Worm (Caenorhabditis elegans) whole organism, young adult: ENCODE results near the gene C17E7.9.

Experiments used
- D2030.7 ChIP-seq: fragments of 200-800 bp; sonication (Bioruptor generic); IDR thresholded peaks from 2 replicates; pipeline ENCODE4 v1.3.6; 2022; ENCODE audit warnings: missing genetic modification reagents, missing genetic modification characterization, missing compliant biosample characterization
- F10E7.11 ChIP-seq: sonication (generic microtip); optimal IDR thresholded peaks from 2 replicates; lab custom pipeline; 2017; ENCODE audit warnings: mild to moderate bottlenecking, missing genetic modification characterization, moderate library complexity, missing compliant biosample characterization
- F22D6.2 ChIP-seq: sonication (generic microtip); optimal IDR thresholded peaks from 2 replicates; lab custom pipeline; 2016; ENCODE audit warnings: mild to moderate bottlenecking, missing genetic modification characterization, missing compliant biosample characterization
- F55B11.4 ChIP-seq: sonication (generic microtip); optimal IDR thresholded peaks from 2 replicates; lab custom pipeline; 2016; ENCODE audit warnings: missing compliant biosample characterization, missing genetic modification characterization, borderline replicate concordance; ENCODE audit not compliant: insufficient read depth
- Y67H2A.10 ChIP-seq: fragments of 200-800 bp; sonication (Bioruptor generic); conservative IDR thresholded peaks from 2 replicates; pipeline ENCODE4 v1.3.6; 2022; ENCODE audit warnings: missing genetic modification reagents, missing genetic modification characterization, missing compliant biosample characterization
- Y95B8A.8 ChIP-seq: fragments of 200-800 bp; sonication (Bioruptor generic); IDR thresholded peaks from 2 replicates; pipeline ENCODE4 v1.3.6; 2022; ENCODE audit warnings: missing genetic modification reagents, missing genetic modification characterization, missing compliant biosample characterization
- ama-1 ChIP-seq, 3 experiments: fragments of 150-350 bp in 1 of 3; sonication (generic microtip) in 2 of 3; optimal IDR thresholded peaks; 2 replicates each; lab custom pipeline; 2014 to 2018; ENCODE audit warnings: missing biosample characterization in 2 of 3, missing genetic modification characterization in 2 of 3, missing genetic modification reagents in 2 of 3
- aptf-3 ChIP-seq: fragments of 200-800 bp; sonication (Bioruptor generic); IDR thresholded peaks from 2 replicates; pipeline ENCODE4 v1.3.6; 2022; ENCODE audit warnings: missing genetic modification characterization, missing compliant biosample characterization
- athp-1 ChIP-seq: sonication (generic microtip); optimal IDR thresholded peaks from 2 replicates; lab custom pipeline; 2017; ENCODE audit warnings: mild to moderate bottlenecking, missing genetic modification characterization, missing compliant biosample characterization
- ccch-3 ChIP-seq: fragments of 200-800 bp; sonication (Bioruptor generic); optimal IDR thresholded peaks from 2 replicates; lab custom pipeline; 2018; ENCODE audit warnings: mild to moderate bottlenecking, missing genetic modification characterization, missing compliant biosample characterization
- ceh-100 ChIP-seq: fragments of 200-800 bp; sonication (Bioruptor generic); IDR thresholded peaks from 2 replicates; pipeline ENCODE4 v1.3.6; 2022; ENCODE audit warnings: missing genetic modification reagents, missing genetic modification characterization, missing compliant biosample characterization
- ceh-27 ChIP-seq: fragments of 200-800 bp; sonication (Bioruptor generic); optimal IDR thresholded peaks from 2 replicates; lab custom pipeline; 2018; ENCODE audit warnings: mild to moderate bottlenecking, missing genetic modification characterization, moderate library complexity, missing compliant biosample characterization
- egl-18 ChIP-seq: fragments of 200-800 bp; sonication (Bioruptor generic); IDR thresholded peaks from 2 replicates; pipeline ENCODE4 v1.3.6; 2022; ENCODE audit warnings: missing genetic modification reagents, missing genetic modification characterization, missing compliant biosample characterization
- egl-44 ChIP-seq: fragments of 200-800 bp; sonication (Bioruptor generic); IDR thresholded peaks from 2 replicates; pipeline ENCODE4 v1.3.6; 2022; ENCODE audit warnings: missing genetic modification reagents, missing genetic modification characterization, missing compliant biosample characterization
- ekl-4 ChIP-seq: fragments of 200-800 bp; sonication (Bioruptor generic); IDR thresholded peaks from 2 replicates; pipeline ENCODE4 v1.3.6; 2022; ENCODE audit warnings: missing genetic modification reagents, missing genetic modification characterization, missing compliant biosample characterization
- him-1 ChIP-seq: sonication (generic microtip); optimal IDR thresholded peaks from 2 replicates; lab custom pipeline; 2016; ENCODE audit warnings: missing genotype, missing genetic modification reagents, missing genetic modification characterization, missing compliant biosample characterization
- hlh-12 ChIP-seq: sonication (generic microtip); optimal IDR thresholded peaks from 2 replicates; lab custom pipeline; 2016; ENCODE audit warnings: missing genetic modification characterization, missing compliant biosample characterization
- hmg-20 ChIP-seq: fragments of 200-800 bp; sonication (Bioruptor generic); IDR thresholded peaks from 2 replicates; pipeline ENCODE4 v1.3.6; 2022; ENCODE audit warnings: missing genetic modification reagents, missing genetic modification characterization, missing compliant biosample characterization
- let-607 ChIP-seq, 2 experiments: fragments of 200-800 bp in 1 of 2; sonication (Bioruptor generic) in 1 of 2; sonication (generic microtip) in 1 of 2; optimal IDR thresholded peaks; 2 replicates each; lab custom pipeline; 2016 to 2018; ENCODE audit warnings: mild to moderate bottlenecking in 2 of 2, missing compliant biosample characterization in 2 of 2, missing genetic modification characterization in 2 of 2, moderate library complexity in 2 of 2, missing genotype in 1 of 2
- lin-35 ChIP-seq, 3 experiments: fragments of 150-350 bp in 2 of 3; sonication (generic microtip) in 1 of 3; optimal IDR thresholded peaks; 2 replicates each; lab custom pipeline; 2014 to 2018; ENCODE audit warnings: missing biosample characterization in 3 of 3, missing genetic modification characterization in 3 of 3, missing genetic modification reagents in 3 of 3
- lin-40 ChIP-seq: sonication (generic microtip); optimal IDR thresholded peaks from 2 replicates; lab custom pipeline; 2016; ENCODE audit warnings: missing genetic modification characterization, mild to moderate bottlenecking, missing compliant biosample characterization, missing genotype, missing genetic modification reagents
- lir-1 ChIP-seq: fragments of 200-800 bp; sonication (Bioruptor generic); conservative IDR thresholded peaks from 2 replicates; pipeline ENCODE4 v1.3.6; 2022; ENCODE audit warnings: missing genetic modification reagents, missing genetic modification characterization, missing compliant biosample characterization
- lsy-27 ChIP-seq: sonication (generic microtip); optimal IDR thresholded peaks from 2 replicates; lab custom pipeline; 2017; ENCODE audit warnings: missing genetic modification characterization, mild to moderate bottlenecking, missing compliant biosample characterization, antibody characterized with exemption, missing genotype, borderline replicate concordance; ENCODE audit not compliant: insufficient read depth
- madf-8 ChIP-seq: fragments of 200-800 bp; sonication (Bioruptor generic); conservative IDR thresholded peaks from 2 replicates; pipeline ENCODE4 v1.3.6; 2022; ENCODE audit warnings: missing genetic modification reagents, missing genetic modification characterization, missing compliant biosample characterization
- mxl-1 ChIP-seq: sonication (generic microtip); optimal IDR thresholded peaks from 2 replicates; lab custom pipeline; 2016; ENCODE audit warnings: missing genetic modification characterization, missing compliant biosample characterization
- nhr-120 ChIP-seq: fragments of 200-800 bp; sonication (Bioruptor generic); IDR thresholded peaks from 2 replicates; pipeline ENCODE4 v1.3.6; 2022; ENCODE audit warnings: missing genetic modification characterization, missing compliant biosample characterization
- nhr-179 ChIP-seq: sonication (generic microtip); optimal IDR thresholded peaks from 2 replicates; lab custom pipeline; 2016; ENCODE audit warnings: mild to moderate bottlenecking, missing genetic modification characterization, missing compliant biosample characterization
- nhr-90 ChIP-seq: sonication (generic microtip); optimal IDR thresholded peaks from 2 replicates; lab custom pipeline; 2016; ENCODE audit warnings: missing genotype, mild to moderate bottlenecking, missing genetic modification characterization, missing compliant biosample characterization
- pbrm-1 ChIP-seq: fragments of 200-800 bp; sonication (Bioruptor generic); IDR thresholded peaks from 2 replicates; pipeline ENCODE4 v1.3.6; 2022; ENCODE audit warnings: missing genetic modification reagents, missing genetic modification characterization, missing compliant biosample characterization
- pha-4 ChIP-seq: fragments of 150-350 bp; sonication (generic microtip); optimal IDR thresholded peaks from 2 replicates; lab custom pipeline; 2014; ENCODE audit warnings: missing biosample characterization, missing genetic modification reagents, missing genetic modification characterization
- snpc-1.3 ChIP-seq: sonication (generic microtip); optimal IDR thresholded peaks from 2 replicates; lab custom pipeline; 2017; ENCODE audit warnings: missing genetic modification characterization, mild to moderate bottlenecking, missing compliant biosample characterization, antibody characterized with exemption, moderate library complexity, missing genotype, missing genetic modification reagents; ENCODE audit not compliant: insufficient read depth
- snpc-4 ChIP-seq, 5 experiments: fragments of 150-350 bp in 1 of 5; sonication (generic microtip) in 4 of 5; optimal IDR thresholded peaks; 2 replicates each; lab custom pipeline; 2014 to 2018; ENCODE audit warnings: missing genetic modification characterization in 5 of 5, missing biosample characterization in 3 of 5, antibody characterized with exemption in 2 of 5, mild to moderate bottlenecking in 2 of 5, missing compliant biosample characterization in 2 of 5, missing genotype in 2 of 5, moderate library complexity in 2 of 5, missing genetic modification reagents in 1 of 5
- tlf-1 ChIP-seq: fragments of 200-800 bp; sonication (Bioruptor generic); optimal IDR thresholded peaks from 2 replicates; lab custom pipeline; 2018; ENCODE audit warnings: mild to moderate bottlenecking, missing genetic modification characterization, missing compliant biosample characterization
- ztf-18 ChIP-seq: sonication (generic microtip); optimal IDR thresholded peaks from 2 replicates; lab custom pipeline; 2016; ENCODE audit warnings: missing genotype, mild to moderate bottlenecking, missing genetic modification characterization, missing compliant biosample characterization
- ztf-28 ChIP-seq: fragments of 200-800 bp; sonication (Bioruptor generic); IDR thresholded peaks from 2 replicates; pipeline ENCODE4 v1.3.6; 2022; ENCODE audit warnings: missing genetic modification reagents, missing genetic modification characterization, missing compliant biosample characterization

C17E7.9 gene

DNA sequence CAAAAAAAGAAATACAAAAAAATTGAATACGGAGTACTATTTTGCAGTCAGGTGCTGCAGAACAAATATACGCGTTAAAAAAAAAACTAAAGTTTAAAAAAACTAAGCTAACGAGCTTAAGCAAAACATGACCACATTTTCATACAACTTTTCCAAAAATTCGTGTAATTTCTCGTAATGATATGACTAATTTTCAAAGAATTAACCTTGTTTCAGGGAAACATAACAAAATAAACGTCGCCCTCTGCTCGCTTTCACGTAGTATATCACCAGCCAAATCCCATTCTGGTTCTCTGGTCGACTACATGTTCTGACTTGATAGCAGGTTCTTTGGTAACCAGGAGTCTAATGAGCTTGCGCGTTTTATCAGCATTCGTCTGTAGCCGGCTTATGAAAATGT lies 20.3 kb downstream of the C17E7.9 start:
- TF ChIP-seq pbrm-1 (GFP tag; lab: Robert Waterston, UW) (no peak), madf-8 (GFP tag; lab: Robert Waterston, UW) (no peak), F55B11.4 (tag; lab: Kevin White, UChicago) (no peak), lsy-27 (tag; lab: Kevin White, UChicago) (no peak), snpc-4 (GFP tag; optimal IDR thresholded peaks at IDR 0.05; lab: Kevin White, UChicago) (no peak), snpc-4 (tag; optimal IDR thresholded peaks at IDR 0.05; lab: Kevin White, UChicago) (no peak), Y67H2A.10 (GFP tag; lab: Robert Waterston, UW) (no peak)

DNA sequence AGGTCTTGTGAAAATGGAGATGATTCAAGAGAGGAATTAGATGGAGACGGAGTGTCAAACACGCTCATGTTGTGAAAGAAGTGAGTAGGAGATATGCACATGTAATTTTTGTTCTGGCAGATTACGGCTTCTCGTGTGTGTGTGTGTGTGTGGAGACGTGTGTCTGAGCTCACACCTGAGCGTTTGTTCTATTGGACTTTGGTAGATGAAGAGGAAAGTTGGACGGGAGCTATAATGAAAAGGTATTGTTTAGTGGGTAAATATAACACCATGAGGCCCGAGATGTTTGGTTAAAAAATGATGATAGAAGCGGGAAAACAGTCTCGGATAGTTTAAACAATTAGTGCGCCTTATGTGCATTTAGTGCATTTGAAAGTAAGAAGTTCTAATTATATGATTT lies 21.8 kb downstream of the C17E7.9 start, which contains the start of gene nhr-157:
TSS of gene nhr-157 (minus strand) at position 101 of the 400 bp plus-strand sequence.
- TF ChIP-seq egl-18 (GFP tag; lab: Robert Waterston, UW) (no peak), lin-35 (GFP tag; optimal IDR thresholded peaks at IDR 0.05; lab: Kevin White, UChicago) (no peak), nhr-179 (tag; lab: Kevin White, UChicago) (no peak), ama-1 (optimal IDR thresholded peaks at IDR 0.05; lab: Kevin White, UChicago) (no peak), ama-1 (GFP tag; optimal IDR thresholded peaks at IDR 0.05; lab: Kevin White, UChicago) (no peak), Y95B8A.8 (GFP tag; lab: Robert Waterston, UW) (no peak), ccch-3 (GFP tag; lab: Kevin White, UChicago) (no peak), egl-44 (GFP tag; lab: Robert Waterston, UW) (no peak), Y67H2A.10 (GFP tag; lab: Robert Waterston, UW) (no peak), hmg-20 (no peak)

DNA sequence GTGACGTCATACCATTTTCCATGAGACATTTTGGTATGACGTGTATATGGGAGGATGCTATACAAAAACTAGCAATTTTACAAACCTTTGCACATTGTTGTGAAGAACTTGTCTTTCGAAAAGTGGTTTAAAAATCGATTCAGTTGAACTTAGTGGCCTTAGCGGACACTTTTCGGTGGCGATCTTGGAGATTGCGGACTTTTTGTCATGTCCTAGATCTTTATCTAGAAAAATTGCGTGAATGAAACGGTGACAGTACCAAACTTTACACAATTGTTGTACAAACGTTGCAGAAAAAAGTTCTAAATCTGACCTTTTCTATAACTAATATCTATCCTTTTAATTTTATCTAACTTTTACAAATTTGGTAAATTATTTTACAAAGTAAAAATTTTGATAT lies 25.4 kb downstream of the C17E7.9 start:
- no peak for TF ChIP-seq lin-40 (tag; lab: Kevin White, UChicago)

DNA sequence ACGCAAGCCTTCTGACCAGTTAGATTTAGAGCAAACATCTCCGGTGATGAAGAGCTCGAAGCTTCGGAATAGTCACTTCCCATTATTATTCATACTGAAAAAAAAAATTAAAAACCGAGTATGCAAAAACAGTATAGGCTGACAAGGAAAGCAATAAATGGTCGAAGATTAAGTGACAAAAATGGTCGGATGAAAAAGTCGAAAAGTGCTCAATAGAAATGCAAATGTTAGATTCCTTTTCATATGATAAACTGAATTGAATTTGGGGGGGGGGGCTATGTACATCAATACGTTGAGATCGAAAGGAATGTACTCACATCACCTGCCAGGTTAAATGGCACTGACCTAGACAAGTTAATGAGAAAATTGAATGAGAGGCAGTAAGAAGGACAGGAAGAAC lies 27.8 kb downstream of the C17E7.9 start, which contains the start of gene nhr-187:
TSS of gene nhr-187 (minus strand) at position 101 of the 400 bp plus-strand sequence.
- no peak for TF ChIP-seq D2030.7 (GFP tag; lab: Robert Waterston, UW)
- TF ChIP-seq tlf-1, result no peak
- no peak for TF ChIP-seq Y95B8A.8 (GFP tag; lab: Robert Waterston, UW)
- no peak for TF ChIP-seq snpc-1.3 (tag; lab: Kevin White, UChicago)
- no peak for TF ChIP-seq aptf-3 (GFP tag; lab: Robert Waterston, UW)
- no peak for TF ChIP-seq F10E7.11 (tag; lab: Kevin White, UChicago)
- no peak for TF ChIP-seq nhr-90 (tag; lab: Kevin White, UChicago)
- TF ChIP-seq lin-40 (tag; lab: Kevin White, UChicago), result no peak
- TF ChIP-seq pha-4 (tag; lab: Kevin White, UChicago), result no peak
- no peak for TF ChIP-seq snpc-4 (GFP tag; optimal IDR thresholded peaks at IDR 0.05; lab: Kevin White, UChicago)
- TF ChIP-seq snpc-4 (tag; optimal IDR thresholded peaks at IDR 0.05; lab: Kevin White, UChicago), result no peak
- no peak for TF ChIP-seq him-1 (tag; lab: Kevin White, UChicago)
- TF ChIP-seq mxl-1, result no peak
- no peak for TF ChIP-seq ceh-27 (GFP tag; lab: Kevin White, UChicago)
- TF ChIP-seq pbrm-1 (GFP tag; lab: Robert Waterston, UW), result no peak

DNA sequence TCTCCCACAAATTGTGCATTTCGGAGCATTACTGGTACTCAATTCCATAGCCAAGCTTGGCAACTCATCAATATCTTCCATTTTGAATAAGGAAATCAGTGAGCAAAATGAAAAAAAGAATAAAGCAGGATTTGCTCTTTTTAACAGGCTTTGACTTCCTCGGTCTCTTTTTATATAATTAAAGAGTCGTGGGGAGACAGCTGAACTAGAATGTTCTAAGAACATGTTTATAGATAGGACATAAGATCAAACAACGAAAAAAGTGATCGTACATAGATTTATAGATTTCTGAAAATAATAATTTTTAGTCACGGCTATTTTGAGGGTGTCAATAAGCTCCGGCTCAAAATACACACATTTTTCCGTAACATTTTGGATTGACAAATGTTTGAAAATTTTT lies 30.5 kb downstream of the C17E7.9 start, which contains the start of gene nhr-189:
TSS of gene nhr-189 (minus strand) at position 121 of the 400 bp plus-strand sequence.
- TF ChIP-seq ztf-28 (GFP tag; lab: Robert Waterston, UW), result no peak
- no peak for TF ChIP-seq snpc-1.3 (tag; lab: Kevin White, UChicago)
- TF ChIP-seq ekl-4 (GFP tag; lab: Robert Waterston, UW), result no peak
- TF ChIP-seq F55B11.4 (tag; lab: Kevin White, UChicago), result no peak
- TF ChIP-seq nhr-120 (GFP tag; lab: Robert Waterston, UW), result no peak
- no peak for TF ChIP-seq ztf-18 (tag; lab: Kevin White, UChicago)
- TF ChIP-seq tlf-1, result no peak
- no peak for TF ChIP-seq egl-44 (GFP tag; lab: Robert Waterston, UW)
- TF ChIP-seq F22D6.2 (tag; lab: Kevin White, UChicago), result no peak
- no peak for TF ChIP-seq Y95B8A.8 (GFP tag; lab: Robert Waterston, UW)
- TF ChIP-seq ceh-100 (GFP tag; lab: Robert Waterston, UW), result no peak
- TF ChIP-seq athp-1 (tag; lab: Kevin White, UChicago), result no peak
- TF ChIP-seq let-607 (tag; optimal IDR thresholded peaks at IDR 0.05; lab: Kevin White, UChicago), result no peak
- no peak for TF ChIP-seq lir-1 (GFP tag; lab: Robert Waterston, UW)
- TF ChIP-seq hlh-12 (tag; lab: Kevin White, UChicago), result no peak
